Worm (Caenorhabditis elegans): Measurements from ENCODE around the gene arrd-10.

DNA sequence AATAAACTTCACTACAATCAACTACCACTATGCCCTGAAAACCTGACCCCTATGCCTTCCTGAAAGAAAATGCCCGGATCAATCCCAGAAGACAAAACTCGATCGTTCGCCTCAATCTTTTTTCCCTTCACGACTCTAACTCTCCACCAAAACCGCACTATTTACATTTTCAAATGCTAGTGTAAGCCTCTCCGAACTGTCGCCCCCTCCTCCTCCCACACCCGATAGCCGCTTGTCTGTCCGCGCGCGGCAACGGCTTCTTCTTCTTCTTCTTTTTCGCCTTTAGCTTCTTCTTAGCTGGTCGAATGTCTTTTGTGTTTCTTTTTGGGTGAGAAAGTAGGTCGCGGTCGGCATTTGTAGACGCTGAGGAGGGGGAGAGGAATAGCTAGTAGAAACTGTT lies 20.3 kb downstream of the arrd-10 start:
- TF ChIP-seq nhr-77 (tag; optimal IDR thresholded peaks at IDR 0.05): no peak
- TF ChIP-seq nhr-12 (tag; optimal IDR thresholded peaks at IDR 0.05): no peak
